Worm (Caenorhabditis elegans) whole organism, early embryonic: ENCODE data around the gene lgc-9.

Source experiments
- aly-1 ChIP-seq: sonication (generic microtip); optimal IDR thresholded peaks from 2 replicates; lab custom pipeline; 2016; ENCODE audit warnings: missing genetic modification characterization, missing compliant biosample characterization
- ama-1 ChIP-seq: fragments of 150-350 bp; optimal IDR thresholded peaks from 2 replicates; lab custom pipeline; 2014
- ceh-13 ChIP-seq: fragments of 200-800 bp; sonication (Bioruptor generic); optimal IDR thresholded peaks from 2 replicates; lab custom pipeline; 2018; ENCODE audit warnings: mild to moderate bottlenecking, missing genetic modification characterization, missing compliant biosample characterization
- ceh-36 ChIP-seq: sonication (generic microtip); optimal IDR thresholded peaks from 2 replicates; lab custom pipeline; 2016; ENCODE audit warnings: missing genetic modification characterization, inconsistent platforms, missing compliant biosample characterization
- ets-7 ChIP-seq: sonication (generic microtip); optimal IDR thresholded peaks from 2 replicates; lab custom pipeline; 2016; ENCODE audit warnings: missing genotype, missing genetic modification characterization, missing compliant biosample characterization
- hnd-1 ChIP-seq: sonication (generic microtip); optimal IDR thresholded peaks from 2 replicates; lab custom pipeline; 2016; ENCODE audit warnings: missing genetic modification characterization, missing compliant biosample characterization
- scrt-1 ChIP-seq: fragments of 200-800 bp; sonication (Bioruptor generic); IDR thresholded peaks from 2 replicates; pipeline ENCODE4 v1.3.6; 2022; ENCODE audit warnings: missing genetic modification characterization, missing compliant biosample characterization
- sea-1 ChIP-seq: fragments of 200-800 bp; sonication (Bioruptor generic); conservative IDR thresholded peaks from 2 replicates; pipeline ENCODE4 v1.3.6; 2022; ENCODE audit warnings: missing genetic modification characterization, missing compliant biosample characterization
- tbx-11 ChIP-seq: fragments of 200-800 bp; sonication (Bioruptor generic); IDR thresholded peaks from 2 replicates; pipeline ENCODE4 v1.3.6; 2022; ENCODE audit warnings: missing genetic modification characterization, missing compliant biosample characterization
- tbx-37 ChIP-seq: fragments of 200-800 bp; sonication (Bioruptor generic); conservative IDR thresholded peaks from 2 replicates; pipeline ENCODE4 v1.3.6; 2022; ENCODE audit warnings: missing genetic modification reagents, missing genetic modification characterization, missing compliant biosample characterization
- tra-4 ChIP-seq: sonication (generic microtip); optimal IDR thresholded peaks from 2 replicates; lab custom pipeline; 2017; ENCODE audit warnings: missing genetic modification characterization, missing compliant biosample characterization

- TF ChIP-seq aly-1 (no peak), ceh-13 (no peak), ama-1 (lab: Kevin White, UChicago) (no peak), tbx-37 (GFP tag; lab: Robert Waterston, UW) (no peak), ceh-36 (tag; lab: Kevin White, UChicago) (no peak), scrt-1 (GFP tag; lab: Robert Waterston, UW) (no peak), hnd-1 (tag; lab: Kevin White, UChicago) (no peak), tbx-11 (GFP tag; lab: Robert Waterston, UW) (no peak), ets-7 (tag; lab: Kevin White, UChicago) (no peak), tra-4 (tag; lab: Kevin White, UChicago) (no peak), sea-1 (GFP tag; lab: Robert Waterston, UW) (no peak)
Observed at ce11 chrIV:3382338-3382907, 33.1 kb upstream of the lgc-9 start, which contains the start of gene B0546.3.
